Worm (Caenorhabditis elegans): Measurements from ENCODE around the gene K12H4.6.

K12H4.6 gene

ce11 chrIII:8043784-8044183 is 1.1 kb upstream of the K12H4.6 start (continued):
- TF ChIP-seq spr-3 (GFP tag; optimal IDR thresholded peaks at IDR 0.05) (peak; percentile 86), nhr-41 (GFP tag; IDR thresholded peaks at IDR 0.05) (peak; percentile 84), ceh-32 (tag; optimal IDR thresholded peaks at IDR 0.05; ENCODE audit: poor library complexity) (peak; percentile 13), dmd-6 (GFP tag; IDR thresholded peaks at IDR 0.05) (peak; percentile 97), ztf-7 (tag; optimal IDR thresholded peaks at IDR 0.05) (peak; percentile 82), mxl-3 (GFP tag; optimal IDR thresholded peaks at IDR 0.05) (peak; percentile 98), skn-1 (tag; optimal IDR thresholded peaks at IDR 0.05) (no peak), Y75B8A.6 (GFP tag; IDR thresholded peaks at IDR 0.05) (peak; percentile 98), ceh-44 (GFP tag; IDR thresholded peaks at IDR 0.05) (peak; percentile 100), ceh-82 (tag; optimal IDR thresholded peaks at IDR 0.05) (peak; percentile 28), aly-2 (tag; optimal IDR thresholded peaks at IDR 0.05) (peak; percentile 86), dmd-9 (GFP tag; IDR thresholded peaks at IDR 0.05) (peak; percentile 99), ceh-20 (GFP tag; IDR thresholded peaks at IDR 0.05) (peak; percentile 97)

- TF ChIP-seq pha-4 (GFP tag; IDR thresholded peaks at IDR 0.05) (no peak), pha-4 (tag; optimal IDR thresholded peaks at IDR 0.05) (no peak), F49E8.2 (tag; optimal IDR thresholded peaks at IDR 0.05; ENCODE audit: borderline replicate concordance) (no peak), vab-7 (GFP tag; IDR thresholded peaks at IDR 0.05) (no peak), daf-16 (GFP tag; optimal IDR thresholded peaks at IDR 0.05) (no peak), daf-16 (tag; optimal IDR thresholded peaks at IDR 0.05) (no peak), nhr-102 (tag; optimal IDR thresholded peaks at IDR 0.05) (no peak), daf-12 (tag; optimal IDR thresholded peaks at IDR 0.05) (no peak), nhr-28 (tag; optimal IDR thresholded peaks at IDR 0.05) (no peak), T20F7.1 (GFP tag; optimal IDR thresholded peaks at IDR 0.05) (no peak), nhr-48 (tag; optimal IDR thresholded peaks at IDR 0.05) (no peak), ceh-28 (tag; optimal IDR thresholded peaks at IDR 0.05) (no peak), unc-130 (GFP tag; optimal IDR thresholded peaks at IDR 0.05) (no peak), F26F4.8 (GFP tag; conservative IDR thresholded peaks at IDR 0.05) (no peak), Y48G9A.11 (GFP tag; IDR thresholded peaks at IDR 0.05) (no peak), F10B5.3 (tag; optimal IDR thresholded peaks at IDR 0.05) (no peak), nhr-25 (tag; optimal IDR thresholded peaks at IDR 0.05; ENCODE audit: borderline replicate concordance, insufficient read depth) (no peak), lin-38 (GFP tag; IDR thresholded peaks at IDR 0.05) (no peak)
Observed at ce11 chrIII:8037941-8038340, 4.7 kb downstream of the K12H4.6 start, which contains the start of gene dpf-6. Gene dpf-6, plus strand, starts transcription at chrIII:8038241.

ce11 chrIII:8036497-8036896 is 6.2 kb downstream of the K12H4.6 start:
- TF ChIP-seq ceh-28 (tag; optimal IDR thresholded peaks at IDR 0.05) (no peak), nhr-28 (tag; optimal IDR thresholded peaks at IDR 0.05) (peak; percentile 1)

- TF ChIP-seq zfp-2 (tag; optimal IDR thresholded peaks at IDR 0.05) (no peak), mxl-2 (GFP tag; conservative IDR thresholded peaks at IDR 0.05) (no peak), spr-1 (tag; optimal IDR thresholded peaks at IDR 0.05) (no peak), mdl-1 (tag; optimal IDR thresholded peaks at IDR 0.05) (no peak), dmd-9 (GFP tag; IDR thresholded peaks at IDR 0.05) (no peak), mxl-3 (GFP tag; optimal IDR thresholded peaks at IDR 0.05) (no peak), pqm-1 (tag; optimal IDR thresholded peaks at IDR 0.05) (no peak), lsy-2 (tag; optimal IDR thresholded peaks at IDR 0.05) (no peak), php-3 (GFP tag; IDR thresholded peaks at IDR 0.05) (no peak), nhr-48 (tag; optimal IDR thresholded peaks at IDR 0.05) (no peak), dve-1 (tag; optimal IDR thresholded peaks at IDR 0.05; ENCODE audit: insufficient read depth) (no peak), nhr-42 (GFP tag; IDR thresholded peaks at IDR 0.05) (no peak), tag-97 (GFP tag; IDR thresholded peaks at IDR 0.05) (no peak), lir-3 (tag; optimal IDR thresholded peaks at IDR 0.05) (no peak), F44E2.7 (GFP tag; IDR thresholded peaks at IDR 0.05) (no peak), skn-1 (tag; optimal IDR thresholded peaks at IDR 0.05) (no peak), nhr-6 (tag; optimal IDR thresholded peaks at IDR 0.05) (no peak)
Observed at ce11 chrIII:8036050-8036449, 6.6 kb downstream of the K12H4.6 start.
